Worm (Caenorhabditis elegans) whole organism, L4/young adult: Measurements from ENCODE around the gene mth-2.

ENCODE experiments used
- W03F9.2 ChIP-seq: fragments of 150-350 bp; optimal IDR thresholded peaks from 2 replicates; lab custom pipeline; 2014; ENCODE audit warnings: missing biosample characterization, missing genetic modification characterization
- him-1 ChIP-seq: sonication (generic microtip); optimal IDR thresholded peaks from 2 replicates; lab custom pipeline; 2016; ENCODE audit warnings: missing genotype, missing genetic modification reagents, missing genetic modification characterization, missing compliant biosample characterization

DNA sequence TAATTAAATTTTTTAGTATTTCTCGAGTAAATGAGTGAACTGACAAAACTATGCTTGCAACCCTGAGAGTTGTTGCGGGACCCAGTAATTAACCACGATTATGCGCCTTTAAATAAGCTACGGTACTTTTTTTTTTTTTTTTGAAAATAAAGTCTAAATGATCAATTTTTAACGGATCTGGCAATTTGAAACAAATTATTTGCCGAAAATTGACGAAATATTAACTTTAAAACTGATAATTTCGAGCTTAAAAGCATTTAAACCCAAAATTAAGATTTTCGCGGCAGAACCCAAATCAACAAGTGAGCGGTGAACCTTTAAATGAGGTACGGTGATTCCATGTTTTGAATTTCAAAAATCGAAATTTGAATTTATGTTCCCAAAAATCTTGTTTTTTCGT lies 28.4 kb upstream of the mth-2 start:
- no peak for TF ChIP-seq him-1 (tag; lab: Kevin White, UChicago)
- TF ChIP-seq W03F9.2 (tag; lab: Kevin White, UChicago): no peak
